Worm (Caenorhabditis elegans) whole organism, early embryonic: Measurements from ENCODE around the gene ZK546.5.

Experiments used
- ets-7 ChIP-seq: sonication (generic microtip); optimal IDR thresholded peaks from 2 replicates; lab custom pipeline; 2016; ENCODE audit warnings: missing genotype, missing genetic modification characterization, missing compliant biosample characterization
- flt-1 ChIP-seq: fragments of 200-800 bp; sonication (Bioruptor generic); IDR thresholded peaks from 2 replicates; pipeline ENCODE4 v1.3.6; 2022; ENCODE audit warnings: missing genetic modification characterization, missing compliant biosample characterization
- scrt-1 ChIP-seq: fragments of 200-800 bp; sonication (Bioruptor generic); IDR thresholded peaks from 2 replicates; pipeline ENCODE4 v1.3.6; 2022; ENCODE audit warnings: missing genetic modification characterization, missing compliant biosample characterization
- tbx-37 ChIP-seq: fragments of 200-800 bp; sonication (Bioruptor generic); conservative IDR thresholded peaks from 2 replicates; pipeline ENCODE4 v1.3.6; 2022; ENCODE audit warnings: missing genetic modification reagents, missing genetic modification characterization, missing compliant biosample characterization
- tra-4 ChIP-seq: sonication (generic microtip); optimal IDR thresholded peaks from 2 replicates; lab custom pipeline; 2017; ENCODE audit warnings: missing genetic modification characterization, missing compliant biosample characterization

DNA sequence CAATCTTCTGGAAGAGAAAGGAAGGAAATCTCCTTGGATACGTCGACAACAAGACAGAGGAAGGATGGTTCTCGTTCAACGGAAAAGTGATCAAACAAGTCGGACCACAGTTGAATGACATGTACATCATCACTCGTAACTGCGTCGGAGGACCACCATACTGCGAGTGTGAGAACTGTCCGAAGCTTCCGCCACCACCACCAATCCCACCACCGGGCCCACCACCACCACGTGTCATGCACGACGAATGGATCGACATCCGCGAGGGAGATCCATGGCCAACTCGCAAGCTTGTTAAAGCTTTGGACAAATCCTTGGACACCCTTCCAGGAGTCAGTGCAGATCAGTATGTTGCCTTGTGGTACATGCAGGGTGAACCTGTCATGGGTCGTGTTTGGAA is 4.3 kb upstream of the ZK546.5 start:
- TF ChIP-seq ets-7: no peak
- no peak for TF ChIP-seq flt-1 (GFP tag; lab: Robert Waterston, UW)
- TF ChIP-seq tbx-37 (GFP tag; lab: Robert Waterston, UW): no peak
- no peak for TF ChIP-seq tra-4 (tag; lab: Kevin White, UChicago)
- TF ChIP-seq scrt-1 (GFP tag; lab: Robert Waterston, UW): no peak
